Worm (Caenorhabditis elegans) whole organism, L1 larva: ENCODE results near the gene prk-1.

Experiments
- C04F5.9 ChIP-seq: sonication (generic microtip); optimal IDR thresholded peaks from 2 replicates; lab custom pipeline; 2016; ENCODE audit warnings: missing genetic modification characterization, missing compliant biosample characterization
- C34B4.2 ChIP-seq: sonication (generic microtip); optimal IDR thresholded peaks from 2 replicates; lab custom pipeline; 2017; ENCODE audit warnings: mild to moderate bottlenecking, missing genetic modification characterization, missing compliant biosample characterization
- ceh-82 ChIP-seq, 3 experiments: fragments of 150-350 bp in 1 of 3; sonication (generic microtip) in 2 of 3; optimal IDR thresholded peaks; 2 replicates each; lab custom pipeline; 2014 to 2017; ENCODE audit warnings: missing biosample characterization in 3 of 3, missing genetic modification characterization in 3 of 3
- mdl-1 ChIP-seq, 2 experiments: fragments of 150-350 bp; optimal IDR thresholded peaks; 2 replicates each; lab custom pipeline; 2014 to 2017; ENCODE audit warnings: missing biosample characterization in 2 of 2, missing genetic modification characterization in 2 of 2, inconsistent platforms in 1 of 2
- nhr-77 ChIP-seq: fragments of 150-350 bp; optimal IDR thresholded peaks from 2 replicates; lab custom pipeline; 2014; ENCODE audit warnings: missing biosample characterization, missing genetic modification characterization
- nhr-84 ChIP-seq: sonication (generic microtip); optimal IDR thresholded peaks from 2 replicates; lab custom pipeline; 2017; ENCODE audit warnings: missing biosample characterization, missing genetic modification characterization
- ztf-11 ChIP-seq, 2 experiments: sonication (generic microtip); optimal IDR thresholded peaks; 2 replicates each; lab custom pipeline; 2016 to 2017; ENCODE audit warnings: missing genetic modification characterization in 2 of 2, missing biosample characterization in 1 of 2, missing compliant biosample characterization in 1 of 2

DNA sequence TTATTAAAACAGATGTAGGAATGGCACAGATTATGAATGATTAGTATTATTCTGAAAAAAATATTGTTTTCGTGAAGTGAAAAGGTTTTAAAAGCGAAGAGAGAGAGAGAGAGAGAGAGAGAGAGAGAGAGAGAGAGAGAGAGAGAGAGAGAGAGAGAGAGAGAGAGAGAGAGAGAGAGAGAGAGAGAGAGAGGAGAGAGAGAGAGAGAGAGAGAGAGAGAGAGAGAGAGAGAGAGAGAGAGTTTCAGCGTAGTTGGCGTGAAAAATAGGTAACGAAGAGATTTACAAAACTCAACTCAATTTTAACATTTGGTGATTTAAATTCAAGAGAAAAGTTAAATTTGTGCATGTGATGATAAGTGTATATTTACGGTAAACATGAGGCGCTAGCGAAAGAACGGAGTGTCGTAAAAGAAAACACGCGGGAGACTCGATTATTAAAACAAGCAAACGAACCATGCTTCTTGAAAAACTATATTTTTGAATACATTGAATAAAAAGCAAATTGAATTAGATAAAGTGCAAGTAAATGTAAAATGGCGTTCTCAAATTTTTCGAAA is 21.8 kb upstream of the prk-1 start, which contains the start of gene panl-2:
- TF ChIP-seq mdl-1 (tag; optimal IDR thresholded peaks at IDR 0.05; lab: Kevin White, UChicago), result peak in 1 of 2 experiments; percentile 18
- no peak for TF ChIP-seq ztf-11 (tag; optimal IDR thresholded peaks at IDR 0.05; lab: Kevin White, UChicago)
- no peak for TF ChIP-seq nhr-77 (tag; lab: Kevin White, UChicago)
- TF ChIP-seq C04F5.9, result peak; percentile 42
- TF ChIP-seq ceh-82 (tag; optimal IDR thresholded peaks at IDR 0.05; lab: Kevin White, UChicago), result peak in 2 of 3 experiments; percentile 4 to 30
- no peak for TF ChIP-seq nhr-84 (tag; lab: Kevin White, UChicago)
- TF ChIP-seq C34B4.2, result no peak
